Fruit fly (Drosophila melanogaster) whole organism, embryonic: Measurements from ENCODE around the gene CG2691.

Experiments
- Antp ChIP-seq: fragments of 200-800 bp; sonication (Bioruptor generic); optimal IDR thresholded peaks from 3 replicates; lab custom pipeline; 2016; ENCODE audit warnings: missing biosample characterization, missing genetic modification characterization
- Atf-2 ChIP-seq: fragments of 200-800 bp; sonication (Bioruptor generic); optimal IDR thresholded peaks from 2 replicates; lab custom pipeline; 2016; ENCODE audit warnings: missing biosample characterization, missing genetic modification characterization
- C15 ChIP-seq: fragments of 200-800 bp; sonication (Bioruptor generic); IDR thresholded peaks from 3 replicates; pipeline ENCODE4 v1.3.6; 2022; ENCODE audit warnings: missing biosample characterization, missing genetic modification characterization
- CG10267 ChIP-seq: fragments of 200-800 bp; sonication (Bioruptor generic); optimal IDR thresholded peaks from 2 replicates; lab custom pipeline; 2018; ENCODE audit warnings: missing biosample characterization, mild to moderate bottlenecking, missing genetic modification characterization, moderate library complexity
- CG10654 ChIP-seq: fragments of 200-800 bp; sonication (Bioruptor generic); optimal IDR thresholded peaks from 2 replicates; lab custom pipeline; 2016; ENCODE audit warnings: missing biosample characterization, missing genetic modification characterization
- CG11456 ChIP-seq: fragments of 200-800 bp; sonication (Bioruptor generic); IDR thresholded peaks from 3 replicates; pipeline ENCODE4 v1.3.6; 2022; ENCODE audit warnings: missing biosample characterization, missing genetic modification characterization
- CG11504 ChIP-seq: fragments of 200-800 bp; sonication (Bioruptor generic); optimal IDR thresholded peaks from 3 replicates; lab custom pipeline; 2019; ENCODE audit warnings: missing biosample characterization, mild to moderate bottlenecking, missing genetic modification characterization, moderate library complexity
- CG13296 ChIP-seq: fragments of 200-800 bp; sonication (Bioruptor generic); optimal IDR thresholded peaks from 3 replicates; lab custom pipeline; 2018; ENCODE audit warnings: missing biosample characterization, mild to moderate bottlenecking, missing genetic modification characterization
- CG15601 ChIP-seq: fragments of 200-800 bp; sonication (Bioruptor generic); optimal IDR thresholded peaks from 3 replicates; lab custom pipeline; 2019; ENCODE audit warnings: missing biosample characterization, mild to moderate bottlenecking, missing genetic modification characterization, moderate library complexity
- CG17359 ChIP-seq: fragments of 200-800 bp; sonication (Bioruptor generic); optimal IDR thresholded peaks from 3 replicates; lab custom pipeline; 2018; ENCODE audit warnings: missing biosample characterization, mild to moderate bottlenecking, missing genetic modification characterization, moderate library complexity
- CG17802 ChIP-seq: fragments of 200-800 bp; sonication (Bioruptor generic); optimal IDR thresholded peaks from 2 replicates; lab custom pipeline; 2018; ENCODE audit warnings: missing biosample characterization, mild to moderate bottlenecking, missing genetic modification characterization, moderate library complexity
- CG18011 ChIP-seq: fragments of 200-800 bp; sonication (Bioruptor generic); optimal IDR thresholded peaks from 2 replicates; lab custom pipeline; 2017; ENCODE audit warnings: missing biosample characterization, missing genetic modification characterization, mild to moderate bottlenecking, moderate library complexity, missing genotype
- CG1832 ChIP-seq: fragments of 200-800 bp; sonication (Bioruptor generic); optimal IDR thresholded peaks from 2 replicates; lab custom pipeline; 2017; ENCODE audit warnings: missing biosample characterization, mild to moderate bottlenecking, missing genetic modification characterization, inconsistent platforms
- CG2875 ChIP-seq: fragments of 200-800 bp; sonication (Bioruptor generic); optimal IDR thresholded peaks from 2 replicates; lab custom pipeline; 2017; ENCODE audit warnings: missing biosample characterization, mild to moderate bottlenecking, missing genetic modification characterization, missing genetic modification reagents
- CG33557 ChIP-seq: fragments of 200-800 bp; sonication (Bioruptor generic); optimal IDR thresholded peaks from 2 replicates; lab custom pipeline; 2019; ENCODE audit warnings: missing biosample characterization, mild to moderate bottlenecking, missing genetic modification characterization, moderate library complexity
- CG4282 ChIP-seq: fragments of 200-800 bp; sonication (Bioruptor generic); optimal IDR thresholded peaks from 2 replicates; lab custom pipeline; 2016; ENCODE audit warnings: missing biosample characterization, missing genetic modification characterization
- CG4328 ChIP-seq: fragments of 200-800 bp; sonication (Bioruptor generic); optimal IDR thresholded peaks from 3 replicates; lab custom pipeline; 2017; ENCODE audit warnings: missing biosample characterization, missing genetic modification reagents, missing genetic modification characterization
- CG4854 ChIP-seq: fragments of 200-800 bp; sonication (Bioruptor generic); optimal IDR thresholded peaks from 2 replicates; lab custom pipeline; 2016; ENCODE audit warnings: missing biosample characterization, missing genetic modification characterization, inconsistent platforms
- CG9609 ChIP-seq: fragments of 200-800 bp; sonication (Bioruptor generic); optimal IDR thresholded peaks from 3 replicates; lab custom pipeline; 2016; ENCODE audit warnings: missing biosample characterization, missing genetic modification characterization
- CG9876 ChIP-seq: fragments of 200-800 bp; sonication (Bioruptor generic); optimal IDR thresholded peaks from 2 replicates; lab custom pipeline; 2016; ENCODE audit warnings: missing biosample characterization, missing genetic modification characterization
- CoRest ChIP-seq: fragments of 200-800 bp; sonication (Bioruptor generic); optimal IDR thresholded peaks from 3 replicates; lab custom pipeline; 2018; ENCODE audit warnings: missing biosample characterization, mild to moderate bottlenecking, missing genetic modification characterization, moderate library complexity
- E2f1 ChIP-seq: fragments of 200-800 bp; sonication (Bioruptor generic); IDR thresholded peaks from 2 replicates; pipeline ENCODE4 v1.3.6; 2022; ENCODE audit warnings: missing biosample characterization, missing genetic modification characterization
- Ets97D ChIP-seq: fragments of 200-800 bp; sonication (Bioruptor generic); optimal IDR thresholded peaks from 3 replicates; lab custom pipeline; 2016; ENCODE audit warnings: missing biosample characterization, missing genetic modification characterization
- H15 ChIP-seq: fragments of 200-800 bp; sonication (Bioruptor generic); IDR thresholded peaks from 3 replicates; pipeline ENCODE4 v1.3.6; 2022; ENCODE audit warnings: missing biosample characterization, missing genetic modification characterization
- HmgD ChIP-seq: fragments of 200-800 bp; sonication (Bioruptor generic); optimal IDR thresholded peaks from 3 replicates; lab custom pipeline; 2016; ENCODE audit warnings: missing biosample characterization, missing genetic modification characterization
- Hr51 ChIP-seq, 2 experiments: fragments of 200-800 bp; sonication (Bioruptor generic); optimal IDR thresholded peaks; 2 replicates in 1 of 2; 3 replicates in 1 of 2; lab custom pipeline; 2016 to 2018; ENCODE audit warnings: missing biosample characterization in 2 of 2, missing genetic modification characterization in 2 of 2, mild to moderate bottlenecking in 1 of 2, moderate library complexity in 1 of 2
- Jarid2 ChIP-seq: fragments of 200-800 bp; sonication (Bioruptor generic); optimal IDR thresholded peaks from 3 replicates; lab custom pipeline; 2017; ENCODE audit warnings: mild to moderate bottlenecking, missing biosample characterization, missing genetic modification reagents, missing genetic modification characterization
- Kr ChIP-seq: fragments of 200-800 bp; sonication (Bioruptor generic); optimal IDR thresholded peaks from 2 replicates; lab custom pipeline; 2017; ENCODE audit warnings: missing biosample characterization, mild to moderate bottlenecking, missing genetic modification characterization
- Mad ChIP-seq: fragments of 200-800 bp; sonication (Bioruptor generic); optimal IDR thresholded peaks from 2 replicates; lab custom pipeline; 2016; ENCODE audit warnings: missing biosample characterization, missing genetic modification characterization
- Myb ChIP-seq: fragments of 200-800 bp; sonication (Bioruptor generic); optimal IDR thresholded peaks from 2 replicates; lab custom pipeline; 2016; ENCODE audit warnings: missing biosample characterization, missing genetic modification characterization
- NC2α ChIP-seq: fragments of 200-800 bp; sonication (Bioruptor generic); optimal IDR thresholded peaks from 2 replicates; lab custom pipeline; 2016; ENCODE audit warnings: missing biosample characterization, missing genetic modification characterization
- PHDP ChIP-seq: fragments of 200-800 bp; sonication (Bioruptor generic); optimal IDR thresholded peaks from 3 replicates; lab custom pipeline; 2018; ENCODE audit warnings: missing biosample characterization, mild to moderate bottlenecking, missing genetic modification characterization, moderate library complexity
- ap ChIP-seq: fragments of 200-800 bp; sonication (Bioruptor generic); IDR thresholded peaks from 2 replicates; pipeline ENCODE4 v1.3.6; 2022; ENCODE audit warnings: missing biosample characterization, missing genetic modification characterization
- bigmax ChIP-seq: fragments of 200-800 bp; sonication (Bioruptor generic); optimal IDR thresholded peaks from 2 replicates; lab custom pipeline; 2018; ENCODE audit warnings: missing biosample characterization, mild to moderate bottlenecking, missing genetic modification characterization
- dmrt99B ChIP-seq: fragments of 200-800 bp; sonication (Bioruptor generic); optimal IDR thresholded peaks from 2 replicates; lab custom pipeline; 2018; ENCODE audit warnings: missing biosample characterization, mild to moderate bottlenecking, missing genetic modification characterization, moderate library complexity
- fd102C ChIP-seq: fragments of 200-800 bp; sonication (Bioruptor generic); optimal IDR thresholded peaks from 2 replicates; lab custom pipeline; 2018; ENCODE audit warnings: missing biosample characterization, mild to moderate bottlenecking, missing genetic modification characterization, moderate library complexity
- grau ChIP-seq: fragments of 200-800 bp; optimal IDR thresholded peaks from 3 replicates; lab custom pipeline; 2019; ENCODE audit warnings: missing biosample characterization, mild to moderate bottlenecking, missing genetic modification characterization, moderate library complexity
- hbn ChIP-seq: fragments of 200-800 bp; sonication (Bioruptor generic); IDR thresholded peaks from 2 replicates; pipeline ENCODE4 v1.3.6; 2022; ENCODE audit warnings: missing biosample characterization, missing genetic modification characterization; ENCODE audit not compliant: partially characterized antibody
- lab ChIP-seq: fragments of 200-800 bp; sonication (Bioruptor generic); optimal IDR thresholded peaks from 3 replicates; lab custom pipeline; 2017; ENCODE audit warnings: missing biosample characterization, missing genetic modification characterization, mild to moderate bottlenecking, moderate library complexity, missing genetic modification reagents
- mld ChIP-seq: fragments of 200-800 bp; sonication (Bioruptor generic); IDR thresholded peaks from 3 replicates; pipeline ENCODE4 v1.3.6; 2022; ENCODE audit warnings: missing biosample characterization, missing genetic modification characterization; ENCODE audit not compliant: partially characterized antibody
- nerfin-1 ChIP-seq: fragments of 200-800 bp; sonication (Bioruptor generic); optimal IDR thresholded peaks from 3 replicates; lab custom pipeline; 2019; ENCODE audit warnings: missing biosample characterization, mild to moderate bottlenecking, missing genetic modification characterization, moderate library complexity
- pb ChIP-seq: fragments of 200-800 bp; sonication (Bioruptor generic); optimal IDR thresholded peaks from 3 replicates; lab custom pipeline; 2016; ENCODE audit warnings: missing biosample characterization, missing genetic modification characterization
- pita ChIP-seq: fragments of 200-800 bp; sonication (Bioruptor generic); optimal IDR thresholded peaks from 2 replicates; lab custom pipeline; 2017; ENCODE audit warnings: missing biosample characterization, mild to moderate bottlenecking, missing genetic modification characterization
- psq ChIP-seq: fragments of 200-800 bp; sonication (Bioruptor generic); optimal IDR thresholded peaks from 2 replicates; lab custom pipeline; 2017; ENCODE audit warnings: missing biosample characterization, missing genetic modification characterization
- sd ChIP-seq: fragments of 200-800 bp; sonication (Bioruptor generic); optimal IDR thresholded peaks from 3 replicates; lab custom pipeline; 2018; ENCODE audit warnings: missing biosample characterization, mild to moderate bottlenecking, missing genetic modification characterization, moderate library complexity
- tna ChIP-seq: fragments of 200-800 bp; sonication (Bioruptor generic); IDR thresholded peaks from 2 replicates; pipeline ENCODE4 v1.3.6; 2022; ENCODE audit warnings: missing biosample characterization, missing genetic modification characterization; ENCODE audit not compliant: partially characterized antibody
- trem ChIP-seq: fragments of 200-800 bp; optimal IDR thresholded peaks from 3 replicates; lab custom pipeline; 2019; ENCODE audit warnings: missing biosample characterization, mild to moderate bottlenecking, missing genetic modification characterization, moderate library complexity
- trh ChIP-seq: fragments of 200-800 bp; sonication (Bioruptor generic); optimal IDR thresholded peaks from 2 replicates; lab custom pipeline; 2016; ENCODE audit warnings: missing biosample characterization, missing genetic modification characterization
- vfl ChIP-seq: fragments of 200-800 bp; sonication (Bioruptor generic); optimal IDR thresholded peaks from 2 replicates; lab custom pipeline; 2016; ENCODE audit warnings: missing biosample characterization, missing genetic modification characterization
- wdn ChIP-seq: fragments of 200-800 bp; sonication (Bioruptor generic); IDR thresholded peaks from 2 replicates; pipeline ENCODE4 v1.3.6; 2022; ENCODE audit warnings: missing biosample characterization, missing genetic modification characterization
- zen2 ChIP-seq: fragments of 200-800 bp; sonication (Bioruptor generic); IDR thresholded peaks from 3 replicates; pipeline ENCODE4 v1.3.6; 2022; ENCODE audit warnings: missing biosample characterization, missing genetic modification characterization; ENCODE audit not compliant: partially characterized antibody

Gene CG2691

DNA sequence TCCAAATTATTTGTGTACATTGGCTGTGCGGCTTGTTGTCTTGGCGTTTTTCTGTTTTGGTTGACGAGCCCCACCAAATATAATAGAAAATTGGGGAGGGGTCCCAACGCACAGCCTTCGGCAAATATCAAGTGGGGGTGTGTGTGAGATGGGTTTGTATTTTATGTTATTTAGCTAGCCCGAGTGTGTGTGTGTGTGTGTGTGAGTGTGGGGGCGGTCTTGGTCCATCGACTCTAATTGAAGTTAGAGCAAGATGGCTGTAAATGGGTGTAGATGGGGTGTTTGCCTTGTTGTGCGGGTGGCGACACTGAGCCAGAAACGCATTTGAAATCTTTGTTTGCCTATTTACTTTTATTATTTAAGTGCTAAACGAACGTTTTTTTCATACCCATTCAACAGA is 8.4 kb upstream of the CG2691 start:
- TF ChIP-seq sd (no peak), CoRest (tag; lab: Kevin White, UChicago) (no peak), nerfin-1 (tag; lab: Kevin White, UChicago) (no peak), psq (GFP tag; lab: Kevin White, UChicago) (no peak), CG17359 (tag; lab: Kevin White, UChicago) (peak; percentile 26), CG2875 (GFP tag; lab: Kevin White, UChicago) (peak; percentile 3), Ets97D (no peak), CG13296 (GFP tag; lab: Kevin White, UChicago) (peak; percentile 17), tna (GFP tag; lab: Robert Waterston, UW) (no peak), E2f1 (GFP tag; lab: Robert Waterston, UW) (no peak), vfl (no peak), grau (tag; lab: Kevin White, UChicago) (no peak), CG10267 (tag; lab: Kevin White, UChicago) (no peak), CG9876 (no peak), zen2 (GFP tag; lab: Robert Waterston, UW) (no peak), mld (GFP tag; lab: Robert Waterston, UW) (no peak), ap (no peak), wdn (GFP tag; lab: Robert Waterston, UW) (no peak), CG4854 (GFP tag; lab: Kevin White, UChicago) (no peak), fd102C (no peak), CG1832 (GFP tag; lab: Kevin White, UChicago) (no peak), CG4328 (no peak), Hr51 (GFP tag; optimal IDR thresholded peaks at IDR 0.05; lab: Kevin White, UChicago) (no peak), bigmax (GFP tag; lab: Kevin White, UChicago) (no peak), NC2α (no peak), lab (GFP tag; lab: Kevin White, UChicago) (peak; percentile 36), Antp (no peak), CG17802 (no peak), CG9609 (GFP tag; lab: Kevin White, UChicago) (no peak), CG4282 (GFP tag; lab: Kevin White, UChicago) (no peak), CG10654 (GFP tag; lab: Kevin White, UChicago) (no peak), CG11456 (no peak), trh (GFP tag; lab: Kevin White, UChicago) (no peak), Myb (no peak), H15 (GFP tag; lab: Robert Waterston, UW) (no peak), Mad (GFP tag; lab: Kevin White, UChicago) (no peak), CG11504 (no peak), CG18011 (GFP tag; lab: Kevin White, UChicago) (no peak), CG33557 (no peak), pita (GFP tag; lab: Kevin White, UChicago) (no peak), pb (GFP tag; lab: Kevin White, UChicago) (no peak), CG15601 (tag; lab: Kevin White, UChicago) (peak; percentile 25), Jarid2 (GFP tag; lab: Kevin White, UChicago) (peak; percentile 13), trem (no peak), Kr (no peak), PHDP (tag; lab: Kevin White, UChicago) (no peak), hbn (GFP tag; lab: Robert Waterston, UW) (no peak), HmgD (GFP tag; lab: Kevin White, UChicago) (no peak), Atf-2 (no peak), C15 (no peak), dmrt99B (peak; percentile 29)
